Fruit fly (Drosophila melanogaster): ENCODE measurements around the gene CG32318.

DNA sequence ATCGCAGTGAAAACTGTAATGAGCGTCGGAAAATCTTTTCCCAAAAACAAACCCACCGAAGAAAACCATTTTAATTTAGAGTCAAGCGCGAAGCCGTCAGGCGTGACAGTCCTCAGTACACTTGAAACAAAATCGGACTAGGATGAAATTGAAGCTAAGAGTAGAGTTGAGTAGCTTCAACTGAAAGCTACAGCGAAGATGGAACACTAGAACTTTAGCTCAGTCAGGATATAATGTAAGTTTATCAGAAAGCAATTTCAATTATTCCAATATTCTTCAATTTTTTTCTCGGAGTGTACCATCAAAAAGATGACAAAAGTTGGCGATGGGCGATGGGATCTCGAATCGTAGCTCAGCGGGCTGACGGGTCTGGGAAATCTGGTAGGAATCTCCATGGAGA is 30.3 kb downstream of the CG32318 start:
- TF ChIP-seq h (optimal IDR thresholded peaks at IDR 0.05) (no peak), ttk (optimal IDR thresholded peaks at IDR 0.05) (no peak), insv (optimal IDR thresholded peaks at IDR 0.05) (no peak)
